Worm (Caenorhabditis elegans) whole organism, young adult: ENCODE results near the gene cest-32.
A peak's percentile ranks its signal among the peaks of the same experiment; 100 is the strongest.

Source experiments
- B0035.1 ChIP-seq: sonication (generic microtip); optimal IDR thresholded peaks from 2 replicates; lab custom pipeline; 2016; ENCODE audit warnings: missing genetic modification characterization, mild to moderate bottlenecking, missing compliant biosample characterization, missing genotype, missing genetic modification reagents
- B0261.1 ChIP-seq: sonication (generic microtip); optimal IDR thresholded peaks from 2 replicates; lab custom pipeline; 2016; ENCODE audit warnings: mild to moderate bottlenecking, missing genetic modification characterization, moderate library complexity, missing compliant biosample characterization
- B0336.3 ChIP-seq: fragments of 200-800 bp; sonication (Bioruptor generic); IDR thresholded peaks from 2 replicates; pipeline ENCODE4 v1.3.6; 2022; ENCODE audit warnings: missing genetic modification characterization, missing compliant biosample characterization
- F37B4.10 ChIP-seq: fragments of 200-800 bp; sonication (Bioruptor generic); IDR thresholded peaks from 2 replicates; pipeline ENCODE4 v1.3.6; 2022; ENCODE audit warnings: missing genetic modification characterization, missing compliant biosample characterization
- F39B2.1 ChIP-seq: fragments of 200-800 bp; sonication (Bioruptor generic); IDR thresholded peaks from 2 replicates; pipeline ENCODE4 v1.3.6; 2022; ENCODE audit warnings: missing genetic modification reagents, missing genetic modification characterization, missing compliant biosample characterization
- ZK185.1 ChIP-seq: sonication (generic microtip); optimal IDR thresholded peaks from 2 replicates; lab custom pipeline; 2016; ENCODE audit warnings: mild to moderate bottlenecking, missing genetic modification characterization, missing compliant biosample characterization; ENCODE audit not compliant: poor library complexity, severe bottlenecking
- aptf-3 ChIP-seq: fragments of 200-800 bp; sonication (Bioruptor generic); IDR thresholded peaks from 2 replicates; pipeline ENCODE4 v1.3.6; 2022; ENCODE audit warnings: missing genetic modification characterization, missing compliant biosample characterization
- athp-1 ChIP-seq: sonication (generic microtip); optimal IDR thresholded peaks from 2 replicates; lab custom pipeline; 2017; ENCODE audit warnings: mild to moderate bottlenecking, missing genetic modification characterization, missing compliant biosample characterization
- bed-2 ChIP-seq: fragments of 200-800 bp; sonication (Bioruptor generic); IDR thresholded peaks from 2 replicates; pipeline ENCODE4 v1.3.6; 2022; ENCODE audit warnings: missing genetic modification reagents, missing genetic modification characterization, missing compliant biosample characterization
- cebp-1 ChIP-seq, 2 experiments: fragments of 200-800 bp in 1 of 2; sonication (Bioruptor generic) in 1 of 2; sonication (generic microtip) in 1 of 2; IDR thresholded peaks in 1 of 2; optimal IDR thresholded peaks in 1 of 2; 2 replicates each; pipeline versions ENCODE4 v1.3.6 to Lab custom; 2017 to 2022; ENCODE audit warnings: missing compliant biosample characterization in 2 of 2, missing genetic modification characterization in 2 of 2, mild to moderate bottlenecking in 1 of 2, missing genetic modification reagents in 1 of 2, moderate library complexity in 1 of 2
- efl-1 ChIP-seq: fragments of 150-350 bp; optimal IDR thresholded peaks from 2 replicates; lab custom pipeline; 2014; ENCODE audit warnings: missing biosample characterization, missing genetic modification reagents, missing genetic modification characterization
- egrh-3 ChIP-seq: fragments of 200-800 bp; sonication (Bioruptor generic); IDR thresholded peaks from 2 replicates; pipeline ENCODE4 v1.3.6; 2022; ENCODE audit warnings: missing genetic modification reagents, missing genetic modification characterization, missing compliant biosample characterization
- fkh-3 ChIP-seq: sonication (generic microtip); optimal IDR thresholded peaks from 2 replicates; lab custom pipeline; 2016; ENCODE audit warnings: mild to moderate bottlenecking, missing genetic modification characterization, missing compliant biosample characterization
- gei-17 ChIP-seq: fragments of 200-800 bp; sonication (Bioruptor generic); optimal IDR thresholded peaks from 2 replicates; lab custom pipeline; 2018; ENCODE audit warnings: mild to moderate bottlenecking, missing genetic modification characterization, missing compliant biosample characterization
- hlh-12 ChIP-seq: sonication (generic microtip); optimal IDR thresholded peaks from 2 replicates; lab custom pipeline; 2016; ENCODE audit warnings: missing genetic modification characterization, missing compliant biosample characterization
- hrde-1 ChIP-seq: sonication (generic microtip); optimal IDR thresholded peaks from 2 replicates; lab custom pipeline; 2016; ENCODE audit warnings: missing genetic modification characterization, mild to moderate bottlenecking, missing compliant biosample characterization, moderate library complexity, missing genotype, missing genetic modification reagents, borderline replicate concordance
- lsy-27 ChIP-seq: sonication (generic microtip); optimal IDR thresholded peaks from 2 replicates; lab custom pipeline; 2017; ENCODE audit warnings: missing genetic modification characterization, mild to moderate bottlenecking, missing compliant biosample characterization, antibody characterized with exemption, missing genotype, borderline replicate concordance; ENCODE audit not compliant: insufficient read depth
- madf-6 ChIP-seq: fragments of 200-800 bp; sonication (Bioruptor generic); IDR thresholded peaks from 2 replicates; pipeline ENCODE4 v1.3.6; 2022; ENCODE audit warnings: missing genetic modification reagents, missing genetic modification characterization, missing compliant biosample characterization
- nfya-1 ChIP-seq: sonication (generic microtip); optimal IDR thresholded peaks from 2 replicates; lab custom pipeline; 2017; ENCODE audit warnings: antibody characterized with exemption, missing compliant biosample characterization, missing genetic modification characterization, borderline replicate concordance; ENCODE audit not compliant: insufficient read depth
- nfyb-1 ChIP-seq: fragments of 200-800 bp; sonication (Bioruptor generic); IDR thresholded peaks from 2 replicates; pipeline ENCODE4 v1.3.6; 2022; ENCODE audit warnings: missing genetic modification reagents, missing genetic modification characterization, missing compliant biosample characterization
- pha-4 ChIP-seq: fragments of 150-350 bp; sonication (generic microtip); optimal IDR thresholded peaks from 2 replicates; lab custom pipeline; 2014; ENCODE audit warnings: missing biosample characterization, missing genetic modification reagents, missing genetic modification characterization
- rpc-1 ChIP-seq, 2 experiments: fragments of 150-350 bp in 1 of 2; sonication (generic microtip) in 1 of 2; optimal IDR thresholded peaks; 2 replicates each; lab custom pipeline; 2014 to 2018; ENCODE audit warnings: missing biosample characterization in 1 of 2, missing genetic modification characterization in 1 of 2, missing genetic modification reagents in 1 of 2, missing genotype in 1 of 2
- sdz-38 ChIP-seq: sonication (generic microtip); optimal IDR thresholded peaks from 2 replicates; lab custom pipeline; 2016; ENCODE audit warnings: missing genotype, missing genetic modification characterization, missing compliant biosample characterization
- sea-2 ChIP-seq: fragments of 200-800 bp; sonication (Bioruptor generic); IDR thresholded peaks from 2 replicates; pipeline ENCODE4 v1.3.6; 2022; ENCODE audit warnings: missing genetic modification characterization, missing compliant biosample characterization
- unc-130 ChIP-seq: sonication (generic microtip); optimal IDR thresholded peaks from 2 replicates; lab custom pipeline; 2016; ENCODE audit warnings: missing genetic modification reagents, missing genetic modification characterization, missing compliant biosample characterization
- ztf-25 ChIP-seq: fragments of 200-800 bp; sonication (Bioruptor generic); IDR thresholded peaks from 2 replicates; pipeline ENCODE4 v1.3.6; 2022; ENCODE audit warnings: missing genetic modification reagents, missing genetic modification characterization, missing compliant biosample characterization

The cest-32 gene

ce11 chrV:5252016-5252415 is 18.3 kb upstream of the cest-32 start, which contains the start of gene srt-68 (continued):
- no peak for TF ChIP-seq hlh-12 (tag; lab: Kevin White, UChicago)
- no peak for TF ChIP-seq sdz-38 (tag; lab: Kevin White, UChicago)
- TF ChIP-seq, all 124 proteins: peak for 0

DNA sequence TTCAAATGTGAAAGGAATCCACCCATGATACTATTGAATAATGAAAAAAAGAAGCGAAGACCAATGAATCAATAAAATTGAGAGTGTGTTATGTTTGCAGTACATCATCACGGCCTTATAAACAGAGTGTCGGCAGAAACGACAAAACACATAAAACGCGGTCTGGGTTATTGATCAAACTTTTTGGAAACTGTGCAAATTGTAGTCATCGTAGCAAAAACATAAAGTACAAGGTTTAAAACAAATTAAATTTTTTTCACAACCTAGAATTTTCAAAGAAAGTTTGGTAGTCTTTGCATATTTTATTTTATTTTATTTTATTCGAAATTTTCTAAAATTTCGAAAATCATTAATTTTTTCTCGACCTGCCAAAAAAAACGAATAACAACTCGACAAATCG is 9.3 kb upstream of the cest-32 start, which contains the start of gene cest-35.1:
Gene cest-35.1 (minus strand): TSS at position 101 of the 400 bp plus-strand sequence.
- TF ChIP-seq lsy-27 (tag; lab: Kevin White, UChicago) (no peak), bed-2 (no peak), fkh-3 (tag; lab: Kevin White, UChicago) (no peak), rpc-1 (optimal IDR thresholded peaks at IDR 0.05; lab: Kevin White, UChicago) (no peak), rpc-1 (tag; optimal IDR thresholded peaks at IDR 0.05; lab: Kevin White, UChicago) (no peak)

- TF ChIP-seq madf-6 (GFP tag; lab: Robert Waterston, UW) (peak; percentile 47), nfyb-1 (no peak), F37B4.10 (GFP tag; lab: Robert Waterston, UW) (no peak), efl-1 (GFP tag; lab: Kevin White, UChicago) (peak; percentile 3), cebp-1 (GFP tag; IDR thresholded peaks at IDR 0.05; lab: Robert Waterston, UW) (no peak), cebp-1 (tag; optimal IDR thresholded peaks at IDR 0.05; lab: Kevin White, UChicago) (no peak)
These were observed 6.2 kb upstream of the cest-32 start, which contains the start of gene B0238.15 for ce11 chrV:5239903-5240302. B0238.15 (plus strand) TSS chrV:5240203.

DNA sequence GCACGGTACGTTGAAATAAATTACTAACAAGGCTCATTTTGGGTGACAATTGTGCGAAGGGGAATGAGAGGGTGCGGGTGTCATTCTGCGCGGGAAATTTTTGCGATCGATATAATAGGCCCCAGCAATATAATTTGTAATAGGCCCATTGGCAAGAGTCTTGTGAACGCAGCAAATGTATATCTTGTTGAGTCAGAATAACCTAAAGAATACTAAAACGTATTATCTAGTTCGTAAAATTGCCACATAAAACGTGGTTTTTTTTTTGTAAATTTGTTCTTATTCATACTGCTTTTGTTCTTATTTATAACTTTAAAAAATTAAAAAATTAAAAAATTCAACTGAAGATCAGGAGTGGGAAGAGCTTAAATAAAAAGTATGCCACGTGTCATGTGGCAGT is 5.7 kb upstream of the cest-32 start, which contains the start of gene C52A10.3:
Gene C52A10.3 (minus strand): TSS at position 101 of the 400 bp plus-strand sequence.
- no peak for TF ChIP-seq ZK185.1
- no peak for TF ChIP-seq pha-4 (tag; lab: Kevin White, UChicago)
- no peak for TF ChIP-seq B0261.1 (tag; lab: Kevin White, UChicago)

DNA sequence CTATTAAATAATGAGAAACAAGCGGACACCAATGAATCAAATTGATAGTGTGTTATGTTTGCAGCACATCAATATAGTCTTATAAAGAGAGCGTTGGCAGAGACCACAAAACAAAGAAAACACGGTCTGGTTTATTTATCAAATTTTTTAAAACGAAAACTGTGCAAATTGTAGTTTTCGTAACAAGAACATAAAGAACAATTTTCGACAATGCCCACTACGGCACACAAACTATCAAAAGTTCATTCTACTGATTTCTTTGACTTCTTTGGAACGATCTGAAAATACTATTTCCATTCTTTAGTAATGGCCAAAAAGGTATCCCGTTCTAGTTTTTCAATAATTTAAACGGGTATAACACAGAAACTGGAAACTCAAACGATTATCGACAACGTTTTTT is 3.4 kb upstream of the cest-32 start, which contains the start of gene cest-35.2:
Gene cest-35.2 (minus strand): TSS at position 101 of the 400 bp plus-strand sequence.
- TF ChIP-seq B0336.3: no peak
- TF ChIP-seq bed-2: no peak
- TF ChIP-seq ZK185.1: no peak
- no peak for TF ChIP-seq hrde-1 (tag; lab: Kevin White, UChicago)
- TF ChIP-seq B0035.1 (tag; lab: Kevin White, UChicago): no peak
- TF ChIP-seq aptf-3 (GFP tag; lab: Robert Waterston, UW): no peak
- no peak for TF ChIP-seq nfya-1 (tag; lab: Kevin White, UChicago)
- no peak for TF ChIP-seq ztf-25 (GFP tag; lab: Robert Waterston, UW)
- TF ChIP-seq unc-130 (GFP tag; lab: Kevin White, UChicago): no peak
- TF ChIP-seq hlh-12 (tag; lab: Kevin White, UChicago): no peak
- TF ChIP-seq gei-17 (GFP tag; lab: Kevin White, UChicago): no peak
- no peak for TF ChIP-seq egrh-3
- no peak for TF ChIP-seq cebp-1 (GFP tag; IDR thresholded peaks at IDR 0.05; lab: Robert Waterston, UW)
- TF ChIP-seq cebp-1 (tag; optimal IDR thresholded peaks at IDR 0.05; lab: Kevin White, UChicago): no peak
- TF ChIP-seq F39B2.1 (GFP tag; lab: Robert Waterston, UW): no peak
- TF ChIP-seq sea-2 (GFP tag; lab: Robert Waterston, UW): no peak
- TF ChIP-seq nfyb-1: no peak
- TF ChIP-seq, all 124 proteins: peak for 0

- TF ChIP-seq madf-6 (GFP tag; lab: Robert Waterston, UW) (0 out of 2 replicates have a peak, but pooled peaks have one; percentile 13), athp-1 (tag; lab: Kevin White, UChicago) (no peak)
These were observed 5.2 kb downstream of the cest-32 start for ce11 chrV:5228513-5228912.
